Worm (Caenorhabditis elegans): ENCODE measurements around the gene idpp-16.

idpp-16 gene

ce11 chrV:11593888-11594287, 12.4 kb downstream of the idpp-16 start:
- no peak for TF ChIP-seq ceh-36 (tag; optimal IDR thresholded peaks at IDR 0.05)

DNA sequence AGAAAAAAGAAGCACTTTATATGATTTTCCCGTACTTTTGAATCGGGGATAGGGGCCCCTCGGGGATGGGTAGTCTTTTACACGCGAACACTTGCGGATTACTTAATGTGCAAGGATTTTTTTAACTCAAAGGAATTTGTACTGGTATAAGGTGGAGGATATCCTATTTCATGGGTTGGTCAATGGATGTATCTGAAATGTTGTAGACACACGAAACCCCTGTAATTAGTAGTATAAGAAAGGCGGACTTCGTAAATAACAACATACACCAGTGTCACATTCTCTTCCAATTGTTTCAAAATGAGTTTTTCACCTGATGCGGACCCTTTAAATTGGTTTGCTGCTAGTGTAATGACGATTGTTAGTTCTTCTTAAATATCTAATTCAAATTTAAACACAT, 12.9 kb downstream of the idpp-16 start, which contains the start of gene srx-80:
Gene srx-80 (plus strand): TSS at position 301 of the 400 bp plus-strand sequence.
- TF ChIP-seq ama-1 (optimal IDR thresholded peaks at IDR 0.05) (no peak), tra-4 (tag; optimal IDR thresholded peaks at IDR 0.05) (no peak), pes-1 (GFP tag; IDR thresholded peaks at IDR 0.05) (no peak), ceh-13 (GFP tag; optimal IDR thresholded peaks at IDR 0.05) (no peak), scrt-1 (GFP tag; IDR thresholded peaks at IDR 0.05) (no peak), tbx-37 (GFP tag; conservative IDR thresholded peaks at IDR 0.05) (no peak), ets-7 (tag; optimal IDR thresholded peaks at IDR 0.05) (no peak), B0310.2 (tag; optimal IDR thresholded peaks at IDR 0.05) (no peak), tbx-11 (GFP tag; IDR thresholded peaks at IDR 0.05) (no peak), hnd-1 (tag; optimal IDR thresholded peaks at IDR 0.05) (no peak), aly-1 (tag; optimal IDR thresholded peaks at IDR 0.05) (no peak), F13C5.2 (tag; optimal IDR thresholded peaks at IDR 0.05) (no peak), hmbx-1 (tag; optimal IDR thresholded peaks at IDR 0.05) (no peak), sea-1 (GFP tag; conservative IDR thresholded peaks at IDR 0.05) (no peak), hmg-4 (GFP tag; optimal IDR thresholded peaks at IDR 0.05) (no peak)

ce11 chrV:11589433-11589832, 16.9 kb downstream of the idpp-16 start, which contains the start of gene srx-82:
TSS of gene srx-82 (plus strand) at chrV:11589733.
- TF ChIP-seq B0310.2 (tag; optimal IDR thresholded peaks at IDR 0.05) (no peak), F13C5.2 (tag; optimal IDR thresholded peaks at IDR 0.05) (no peak), ceh-13 (GFP tag; optimal IDR thresholded peaks at IDR 0.05) (no peak), hmg-4 (GFP tag; optimal IDR thresholded peaks at IDR 0.05) (no peak), hnd-1 (tag; optimal IDR thresholded peaks at IDR 0.05) (no peak), tra-4 (tag; optimal IDR thresholded peaks at IDR 0.05) (no peak), aly-1 (tag; optimal IDR thresholded peaks at IDR 0.05) (no peak), tbx-37 (GFP tag; conservative IDR thresholded peaks at IDR 0.05) (no peak), flt-1 (GFP tag; IDR thresholded peaks at IDR 0.05) (no peak)

DNA sequence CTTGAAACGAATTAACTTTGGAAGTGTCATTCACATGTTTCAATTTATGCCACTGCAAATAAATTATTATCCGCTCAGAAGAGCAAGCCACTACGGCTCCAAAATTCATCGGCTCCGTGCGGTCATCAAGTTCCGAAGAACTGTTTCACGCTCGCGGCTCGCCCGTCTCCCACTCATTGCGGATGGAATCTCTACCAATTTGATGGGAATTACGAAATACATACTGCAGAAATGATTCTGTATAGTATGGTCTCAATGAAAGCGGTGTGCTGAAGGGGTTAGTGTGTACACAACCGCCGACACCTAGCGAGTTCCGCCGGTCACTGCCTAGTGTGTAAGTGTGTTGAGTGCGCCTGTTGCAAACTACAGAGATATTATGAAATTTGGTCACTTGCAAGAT, 21.2 kb downstream of the idpp-16 start:
- TF ChIP-seq hmg-4 (GFP tag; optimal IDR thresholded peaks at IDR 0.05) (no peak), B0310.2 (tag; optimal IDR thresholded peaks at IDR 0.05) (no peak), tbx-37 (GFP tag; conservative IDR thresholded peaks at IDR 0.05) (no peak), ets-7 (tag; optimal IDR thresholded peaks at IDR 0.05) (no peak), sea-1 (GFP tag; conservative IDR thresholded peaks at IDR 0.05) (no peak), flt-1 (GFP tag; IDR thresholded peaks at IDR 0.05) (no peak), aly-1 (tag; optimal IDR thresholded peaks at IDR 0.05) (no peak), scrt-1 (GFP tag; IDR thresholded peaks at IDR 0.05) (no peak), ama-1 (optimal IDR thresholded peaks at IDR 0.05) (no peak), hnd-1 (tag; optimal IDR thresholded peaks at IDR 0.05) (no peak), ceh-36 (tag; optimal IDR thresholded peaks at IDR 0.05) (no peak), tra-4 (tag; optimal IDR thresholded peaks at IDR 0.05) (no peak), hmbx-1 (tag; optimal IDR thresholded peaks at IDR 0.05) (no peak), F13C5.2 (tag; optimal IDR thresholded peaks at IDR 0.05) (no peak), tbx-11 (GFP tag; IDR thresholded peaks at IDR 0.05) (no peak), ceh-13 (GFP tag; optimal IDR thresholded peaks at IDR 0.05) (no peak)

DNA sequence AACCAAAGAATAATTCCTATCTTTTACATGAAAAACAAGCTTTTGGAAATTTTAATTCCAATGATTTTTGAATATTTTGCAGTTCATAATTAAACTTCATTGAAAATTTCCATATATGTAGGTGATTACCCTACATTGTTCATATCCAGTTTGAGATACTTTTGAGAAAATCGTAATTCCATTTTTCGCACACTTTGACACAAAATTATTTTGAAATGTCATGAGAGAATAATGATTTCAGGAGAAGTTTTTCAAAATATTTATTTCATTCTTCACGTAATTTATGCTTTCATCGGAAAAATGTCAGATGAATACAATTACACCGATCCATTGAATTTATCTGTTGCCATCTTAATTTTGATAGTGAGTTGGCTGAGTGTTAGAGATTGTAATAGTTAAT, 23.1 kb downstream of the idpp-16 start, which contains the start of gene srx-88:
Gene srx-88 (plus strand): TSS at position 301 of the 400 bp plus-strand sequence.
- TF ChIP-seq hnd-1 (tag; optimal IDR thresholded peaks at IDR 0.05): no peak
- TF ChIP-seq B0310.2 (tag; optimal IDR thresholded peaks at IDR 0.05): no peak
- TF ChIP-seq tbx-37 (GFP tag; conservative IDR thresholded peaks at IDR 0.05): no peak
- TF ChIP-seq ets-7 (tag; optimal IDR thresholded peaks at IDR 0.05): no peak
- no peak for TF ChIP-seq aly-1 (tag; optimal IDR thresholded peaks at IDR 0.05)
- no peak for TF ChIP-seq F13C5.2 (tag; optimal IDR thresholded peaks at IDR 0.05)
- no peak for TF ChIP-seq tra-4 (tag; optimal IDR thresholded peaks at IDR 0.05)
- TF ChIP-seq ama-1 (optimal IDR thresholded peaks at IDR 0.05): no peak
- TF ChIP-seq ceh-13 (GFP tag; optimal IDR thresholded peaks at IDR 0.05): no peak

- TF ChIP-seq aly-1 (tag; optimal IDR thresholded peaks at IDR 0.05) (no peak), hmbx-1 (tag; optimal IDR thresholded peaks at IDR 0.05) (no peak), hnd-1 (tag; optimal IDR thresholded peaks at IDR 0.05) (no peak), flt-1 (GFP tag; IDR thresholded peaks at IDR 0.05) (no peak), ets-7 (tag; optimal IDR thresholded peaks at IDR 0.05) (no peak), sea-1 (GFP tag; conservative IDR thresholded peaks at IDR 0.05) (no peak), tbx-11 (GFP tag; IDR thresholded peaks at IDR 0.05) (no peak), tbx-37 (GFP tag; conservative IDR thresholded peaks at IDR 0.05) (no peak), tra-4 (tag; optimal IDR thresholded peaks at IDR 0.05) (no peak), ceh-36 (tag; optimal IDR thresholded peaks at IDR 0.05) (no peak), pes-1 (GFP tag; IDR thresholded peaks at IDR 0.05) (no peak), F13C5.2 (tag; optimal IDR thresholded peaks at IDR 0.05) (no peak), ama-1 (optimal IDR thresholded peaks at IDR 0.05) (no peak), ceh-13 (GFP tag; optimal IDR thresholded peaks at IDR 0.05) (no peak), hmg-4 (GFP tag; optimal IDR thresholded peaks at IDR 0.05) (no peak), scrt-1 (GFP tag; IDR thresholded peaks at IDR 0.05) (no peak)
Observed at ce11 chrV:11580826-11581225, 25.5 kb downstream of the idpp-16 start, which contains the start of gene srx-90. TSS of gene srx-90 (plus strand) at chrV:11581126.

ce11 chrV:11574563-11574962, 31.8 kb downstream of the idpp-16 start:
- TF ChIP-seq ama-1 (optimal IDR thresholded peaks at IDR 0.05): no peak
- TF ChIP-seq ets-7 (tag; optimal IDR thresholded peaks at IDR 0.05): no peak
- TF ChIP-seq pes-1 (GFP tag; IDR thresholded peaks at IDR 0.05): no peak
- TF ChIP-seq tbx-11 (GFP tag; IDR thresholded peaks at IDR 0.05): no peak
- no peak for TF ChIP-seq hmg-4 (GFP tag; optimal IDR thresholded peaks at IDR 0.05)
- no peak for TF ChIP-seq tra-4 (tag; optimal IDR thresholded peaks at IDR 0.05)
- no peak for TF ChIP-seq ceh-36 (tag; optimal IDR thresholded peaks at IDR 0.05)
- no peak for TF ChIP-seq hmbx-1 (tag; optimal IDR thresholded peaks at IDR 0.05)
- TF ChIP-seq tbx-37 (GFP tag; conservative IDR thresholded peaks at IDR 0.05): no peak
- no peak for TF ChIP-seq scrt-1 (GFP tag; IDR thresholded peaks at IDR 0.05)
